Fruit fly (Drosophila melanogaster) S2 (cell line): ENCODE results near the gene aph-1.

ENCODE experiments used
- CG8478 ChIP-seq: fragments of >200 bp; optimal IDR thresholded peaks from 2 replicates; lab custom pipeline; 2018
- CTCF ChIP-seq, 2 experiments: fragments of >200 bp; optimal IDR thresholded peaks; 2 replicates each; lab custom pipeline; 2018

dm6 chr2L:2754437-2755322 is 11.4 kb upstream of the aph-1 start:
- no peak for TF ChIP-seq CTCF (optimal IDR thresholded peaks at IDR 0.05; lab: Kevin White, UChicago)
- TF ChIP-seq CG8478: no peak
